Fruit fly (Drosophila melanogaster) whole organism, embryonic: ENCODE data around the gene Spn28B.
A peak's percentile ranks its signal among the peaks of the same experiment; 100 is the strongest.

Source experiments
- Aef1 ChIP-seq: fragments of 200-800 bp; sonication (Bioruptor generic); IDR thresholded peaks from 3 replicates; pipeline ENCODE4 v1.3.6; 2022; ENCODE audit warnings: missing biosample characterization, missing genetic modification characterization
- Blimp-1 ChIP-seq: fragments of 200-800 bp; sonication (Bioruptor generic); optimal IDR thresholded peaks from 3 replicates; lab custom pipeline; 2018; ENCODE audit warnings: missing biosample characterization, missing genetic modification characterization, mild to moderate bottlenecking, moderate library complexity, missing genetic modification reagents
- CG10565 ChIP-seq: fragments of 200-800 bp; sonication (Bioruptor generic); optimal IDR thresholded peaks from 3 replicates; lab custom pipeline; 2016; ENCODE audit warnings: missing biosample characterization, mild to moderate bottlenecking, missing genetic modification characterization
- CG11695 ChIP-seq: fragments of 200-800 bp; sonication (Bioruptor generic); IDR thresholded peaks from 3 replicates; pipeline ENCODE4 v1.3.6; 2022; ENCODE audit warnings: missing biosample characterization, missing genetic modification characterization
- CG12155 ChIP-seq: fragments of 200-800 bp; sonication (Bioruptor generic); optimal IDR thresholded peaks from 3 replicates; lab custom pipeline; 2016; ENCODE audit warnings: missing biosample characterization, missing genetic modification characterization
- CG1233 ChIP-seq: fragments of 200-800 bp; sonication (Bioruptor generic); optimal IDR thresholded peaks from 4 replicates; lab custom pipeline; 2018; ENCODE audit warnings: missing biosample characterization, mild to moderate bottlenecking, missing genetic modification characterization
- CG14965 ChIP-seq: fragments of 200-800 bp; sonication (Bioruptor generic); optimal IDR thresholded peaks from 2 replicates; lab custom pipeline; 2016; ENCODE audit warnings: missing biosample characterization, missing genetic modification characterization, borderline replicate concordance
- CG15514 ChIP-seq: fragments of 200-800 bp; sonication (Bioruptor generic); optimal IDR thresholded peaks from 3 replicates; lab custom pipeline; 2017; ENCODE audit warnings: missing biosample characterization, missing genetic modification characterization, mild to moderate bottlenecking, moderate library complexity, missing genetic modification reagents
- CG15696 ChIP-seq: fragments of 200-800 bp; sonication (Bioruptor generic); optimal IDR thresholded peaks from 2 replicates; lab custom pipeline; 2019; ENCODE audit warnings: missing biosample characterization, mild to moderate bottlenecking, missing genetic modification characterization, moderate library complexity
- CG17328 ChIP-seq: fragments of 200-800 bp; sonication (Bioruptor generic); IDR thresholded peaks from 2 replicates; pipeline ENCODE4 v1.3.6; 2022; ENCODE audit warnings: missing biosample characterization, missing genetic modification characterization
- CG17361 ChIP-seq: fragments of 200-800 bp; sonication (Bioruptor generic); IDR thresholded peaks from 3 replicates; pipeline ENCODE4 v1.3.6; 2022; ENCODE audit warnings: missing biosample characterization, missing genetic modification characterization
- CG17802 ChIP-seq: fragments of 200-800 bp; sonication (Bioruptor generic); optimal IDR thresholded peaks from 2 replicates; lab custom pipeline; 2018; ENCODE audit warnings: missing biosample characterization, mild to moderate bottlenecking, missing genetic modification characterization, moderate library complexity
- CG18011 ChIP-seq: fragments of 200-800 bp; sonication (Bioruptor generic); optimal IDR thresholded peaks from 2 replicates; lab custom pipeline; 2017; ENCODE audit warnings: missing biosample characterization, missing genetic modification characterization, mild to moderate bottlenecking, moderate library complexity, missing genotype
- CG2712 ChIP-seq: fragments of 200-800 bp; optimal IDR thresholded peaks from 3 replicates; lab custom pipeline; 2019; ENCODE audit warnings: missing biosample characterization, mild to moderate bottlenecking, missing genetic modification characterization, moderate library complexity
- CG30403 ChIP-seq: fragments of 200-800 bp; sonication (Bioruptor generic); optimal IDR thresholded peaks from 3 replicates; lab custom pipeline; 2016; ENCODE audit warnings: missing biosample characterization, missing genetic modification characterization
- CG3065 ChIP-seq: fragments of 200-800 bp; sonication (Bioruptor generic); optimal IDR thresholded peaks from 2 replicates; lab custom pipeline; 2016; ENCODE audit warnings: missing biosample characterization, missing genetic modification characterization
- CG32532 ChIP-seq: fragments of 200-800 bp; sonication (Bioruptor generic); IDR thresholded peaks from 2 replicates; pipeline ENCODE4 v1.3.6; 2022; ENCODE audit warnings: missing biosample characterization, missing genetic modification characterization
- CG32767 ChIP-seq: fragments of 200-800 bp; sonication (Bioruptor generic); IDR thresholded peaks from 2 replicates; pipeline ENCODE4 v1.3.6; 2022; ENCODE audit warnings: missing biosample characterization, missing genetic modification characterization
- CG3726 ChIP-seq: fragments of 200-800 bp; sonication (Bioruptor generic); IDR thresholded peaks from 3 replicates; pipeline ENCODE4, ENCODE4 v1.3.6; 2022; ENCODE audit warnings: missing biosample characterization, missing genetic modification characterization
- CG4820 ChIP-seq: fragments of 200-800 bp; sonication (Bioruptor generic); optimal IDR thresholded peaks from 3 replicates; lab custom pipeline; 2016; ENCODE audit warnings: missing biosample characterization, missing genetic modification characterization
- CG6813 ChIP-seq: fragments of 200-800 bp; sonication (Bioruptor generic); optimal IDR thresholded peaks from 2 replicates; lab custom pipeline; 2017; ENCODE audit warnings: missing biosample characterization, missing genetic modification characterization, mild to moderate bottlenecking, moderate library complexity, missing genetic modification reagents
- CG8388 ChIP-seq: fragments of 200-800 bp; sonication (Bioruptor generic); optimal IDR thresholded peaks from 2 replicates; lab custom pipeline; 2019; ENCODE audit warnings: missing biosample characterization, mild to moderate bottlenecking, missing genetic modification characterization, moderate library complexity
- Camta ChIP-seq: fragments of 200-800 bp; sonication (Bioruptor generic); optimal IDR thresholded peaks from 2 replicates; lab custom pipeline; 2016; ENCODE audit warnings: missing biosample characterization, missing genetic modification characterization
- Dad ChIP-seq: fragments of 200-800 bp; sonication (Bioruptor generic); optimal IDR thresholded peaks from 3 replicates; lab custom pipeline; 2016; ENCODE audit warnings: missing biosample characterization, missing genetic modification characterization
- Ets65A ChIP-seq: fragments of 200-800 bp; sonication (Bioruptor generic); peaks from one replicate; lab custom pipeline; 2016; ENCODE audit warnings: missing biosample characterization, missing genetic modification characterization
- Gug ChIP-seq: fragments of 200-800 bp; sonication (Bioruptor generic); IDR thresholded peaks from 4 replicates; pipeline ENCODE4 v1.3.6; 2022; ENCODE audit warnings: missing biosample characterization, missing genetic modification characterization
- H15 ChIP-seq: fragments of 200-800 bp; sonication (Bioruptor generic); IDR thresholded peaks from 3 replicates; pipeline ENCODE4 v1.3.6; 2022; ENCODE audit warnings: missing biosample characterization, missing genetic modification characterization
- HLHmδ ChIP-seq: fragments of 200-800 bp; sonication (Bioruptor generic); optimal IDR thresholded peaks from 2 replicates; lab custom pipeline; 2018; ENCODE audit warnings: missing biosample characterization, mild to moderate bottlenecking, missing genetic modification characterization, moderate library complexity
- Hmr ChIP-seq: fragments of 200-800 bp; sonication (Bioruptor generic); optimal IDR thresholded peaks from 3 replicates; lab custom pipeline; 2017; ENCODE audit warnings: mild to moderate bottlenecking, missing biosample characterization, missing genetic modification reagents, missing genetic modification characterization
- Mes4 ChIP-seq: fragments of 200-800 bp; sonication (Bioruptor generic); optimal IDR thresholded peaks from 2 replicates; lab custom pipeline; 2016; ENCODE audit warnings: missing biosample characterization, missing genetic modification characterization
- Sin3A ChIP-seq: fragments of >200 bp; optimal IDR thresholded peaks from 2 replicates; lab custom pipeline; 2018
- Sox100B ChIP-seq: fragments of 200-800 bp; sonication (Bioruptor generic); optimal IDR thresholded peaks from 3 replicates; lab custom pipeline; 2018; ENCODE audit warnings: missing biosample characterization, mild to moderate bottlenecking, missing genetic modification characterization
- Tbp ChIP-seq: fragments of >200 bp; optimal IDR thresholded peaks from 2 replicates; lab custom pipeline; 2018; ENCODE audit warnings: missing biosample characterization, missing genetic modification characterization
- amos ChIP-seq: fragments of 200-800 bp; sonication (Bioruptor generic); IDR thresholded peaks from 2 replicates; pipeline ENCODE4 v1.3.6; 2022; ENCODE audit warnings: missing biosample characterization, missing genetic modification characterization; ENCODE audit not compliant: partially characterized antibody
- dati ChIP-seq: fragments of 200-800 bp; sonication (Bioruptor generic); IDR thresholded peaks from 2 replicates; pipeline ENCODE4 v1.3.6; 2022; ENCODE audit warnings: missing biosample characterization, missing genetic modification characterization
- disco-r ChIP-seq: fragments of 200-800 bp; sonication (Bioruptor generic); optimal IDR thresholded peaks from 2 replicates; lab custom pipeline; 2016; ENCODE audit warnings: missing biosample characterization, missing genetic modification characterization
- fd64A ChIP-seq: fragments of 200-800 bp; sonication (Bioruptor generic); optimal IDR thresholded peaks from 3 replicates; lab custom pipeline; 2018; ENCODE audit warnings: missing biosample characterization, mild to moderate bottlenecking, missing genetic modification characterization
- fu2 ChIP-seq: fragments of 200-800 bp; sonication (Bioruptor generic); optimal IDR thresholded peaks from 2 replicates; lab custom pipeline; 2016; ENCODE audit warnings: missing biosample characterization, missing genetic modification characterization
- gsb-n ChIP-seq: fragments of 200-800 bp; sonication (Bioruptor generic); optimal IDR thresholded peaks from 3 replicates; lab custom pipeline; 2018; ENCODE audit warnings: missing biosample characterization, mild to moderate bottlenecking, missing genetic modification characterization
- kay ChIP-seq: fragments of 200-800 bp; sonication (Bioruptor generic); optimal IDR thresholded peaks from 2 replicates; lab custom pipeline; 2016; ENCODE audit warnings: missing biosample characterization, missing genetic modification characterization
- lab ChIP-seq: fragments of 200-800 bp; sonication (Bioruptor generic); optimal IDR thresholded peaks from 3 replicates; lab custom pipeline; 2017; ENCODE audit warnings: missing biosample characterization, missing genetic modification characterization, mild to moderate bottlenecking, moderate library complexity, missing genetic modification reagents
- maf-S ChIP-seq: fragments of 200-800 bp; sonication (Bioruptor generic); optimal IDR thresholded peaks from 2 replicates; lab custom pipeline; 2016; ENCODE audit warnings: missing biosample characterization, missing genetic modification characterization
- nom ChIP-seq: fragments of 200-800 bp; sonication (Bioruptor generic); optimal IDR thresholded peaks from 2 replicates; lab custom pipeline; 2017; ENCODE audit warnings: missing biosample characterization, missing genetic modification characterization, mild to moderate bottlenecking, moderate library complexity, missing genetic modification reagents
- sc ChIP-seq, 3 experiments: fragments of >200 bp in 2 of 3; fragments of 200-800 bp in 1 of 3; sonication (Bioruptor generic) in 1 of 3; optimal IDR thresholded peaks; 2 replicates in 2 of 3; 3 replicates in 1 of 3; lab custom pipeline; 2017; ENCODE audit warnings: mild to moderate bottlenecking in 1 of 3, missing biosample characterization in 1 of 3, missing genetic modification characterization in 1 of 3, missing genetic modification reagents in 1 of 3
- sr ChIP-seq: fragments of 200-800 bp; sonication (Bioruptor generic); IDR thresholded peaks from 3 replicates; pipeline ENCODE4 v1.3.6; 2022; ENCODE audit warnings: missing biosample characterization, missing genetic modification characterization
- stc ChIP-seq: fragments of 200-800 bp; sonication (Bioruptor generic); IDR thresholded peaks from 2 replicates; pipeline ENCODE4 v1.3.6; 2022; ENCODE audit warnings: missing biosample characterization, missing genetic modification characterization
- tap ChIP-seq: fragments of 200-800 bp; optimal IDR thresholded peaks from 3 replicates; lab custom pipeline; 2019; ENCODE audit warnings: missing biosample characterization, mild to moderate bottlenecking, missing genetic modification characterization, moderate library complexity
- trh ChIP-seq: fragments of 200-800 bp; sonication (Bioruptor generic); optimal IDR thresholded peaks from 2 replicates; lab custom pipeline; 2016; ENCODE audit warnings: missing biosample characterization, missing genetic modification characterization
- wdn ChIP-seq: fragments of 200-800 bp; sonication (Bioruptor generic); IDR thresholded peaks from 2 replicates; pipeline ENCODE4 v1.3.6; 2022; ENCODE audit warnings: missing biosample characterization, missing genetic modification characterization
- wek ChIP-seq: fragments of 200-800 bp; sonication (Bioruptor generic); optimal IDR thresholded peaks from 3 replicates; lab custom pipeline; 2018; ENCODE audit warnings: missing biosample characterization, mild to moderate bottlenecking, missing genetic modification characterization, moderate library complexity
- wor ChIP-seq: fragments of 200-800 bp; sonication (Bioruptor generic); IDR thresholded peaks from 2 replicates; pipeline ENCODE4 v1.3.6; 2022; ENCODE audit warnings: missing biosample characterization, missing genetic modification characterization

Spn28B gene

DNA sequence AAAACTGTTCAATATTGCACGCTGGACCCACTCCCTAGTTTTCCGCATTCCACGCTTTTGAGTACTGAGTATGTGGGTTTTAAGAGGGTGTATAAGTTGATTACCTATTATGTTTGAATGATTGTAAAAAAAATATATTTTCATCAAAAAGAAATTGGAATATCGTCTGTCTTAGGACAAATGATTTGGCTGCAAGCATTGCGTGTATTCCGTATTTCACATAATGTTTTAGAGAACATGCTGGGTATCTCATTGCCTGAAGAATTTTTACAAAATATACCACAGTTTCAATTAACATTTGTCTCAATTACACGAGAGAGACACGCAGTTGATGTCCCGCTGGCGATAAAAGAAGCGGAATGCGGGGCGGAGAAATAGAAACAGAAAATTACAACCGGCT lies 51.1 kb downstream of the Spn28B start (continued):
- TF ChIP-seq CG17802 (tag; lab: Kevin White, UChicago) (no peak), trh (GFP tag; lab: Kevin White, UChicago) (peak; percentile 11), amos (no peak), CG6813 (GFP tag; lab: Kevin White, UChicago) (peak; percentile 8), wek (GFP tag; lab: Kevin White, UChicago) (no peak), CG3726 (no peak), Gug (GFP tag; lab: Robert Waterston, UW) (0 out of 4 replicates have a peak, but pooled peaks have one; percentile 25), CG32532 (GFP tag; lab: Robert Waterston, UW) (no peak), dati (no peak), fd64A (GFP tag; lab: Kevin White, UChicago) (no peak), nom (GFP tag; lab: Kevin White, UChicago) (no peak), kay (GFP tag; lab: Kevin White, UChicago) (no peak), Aef1 (GFP tag; lab: Robert Waterston, UW) (no peak), CG17328 (peak; percentile 65), CG3065 (GFP tag; lab: Kevin White, UChicago) (no peak), Sin3A (lab: Kevin White, UChicago) (no peak), CG12155 (GFP tag; lab: Kevin White, UChicago) (peak; percentile 1), CG10565 (GFP tag; lab: Kevin White, UChicago) (no peak), CG11695 (GFP tag; lab: Robert Waterston, UW) (peak; percentile 48; the same call in 2 of the 3 replicates), CG18011 (GFP tag; lab: Kevin White, UChicago) (no peak), wor (no peak), Tbp (GFP tag; lab: Kevin White, UChicago) (no peak), CG32767 (GFP tag; lab: Robert Waterston, UW) (no peak), H15 (GFP tag; lab: Robert Waterston, UW) (no peak), stc (GFP tag; lab: Robert Waterston, UW) (peak; percentile 38; the same call in 1 of the 2 replicates), fu2 (GFP tag; lab: Kevin White, UChicago) (no peak), Ets65A (GFP tag; lab: Kevin White, UChicago) (peak; percentile 94), Mes4 (GFP tag; lab: Kevin White, UChicago) (peak; percentile 50), lab (GFP tag; lab: Kevin White, UChicago) (peak; percentile 52), tap (peak; percentile 34), Sox100B (GFP tag; lab: Kevin White, UChicago) (no peak), HLHmδ (GFP tag; lab: Kevin White, UChicago) (no peak), CG2712 (tag; lab: Kevin White, UChicago) (peak; percentile 80), Blimp-1 (GFP tag; lab: Kevin White, UChicago) (peak; percentile 44), Camta (GFP tag; lab: Kevin White, UChicago) (peak; percentile 55), gsb-n (peak; percentile 34), wdn (GFP tag; lab: Robert Waterston, UW) (no peak), CG17361 (GFP tag; lab: Robert Waterston, UW) (0 out of 3 replicates have a peak, but pooled peaks have one; percentile 57), disco-r (GFP tag; lab: Kevin White, UChicago) (no peak), CG1233 (GFP tag; lab: Kevin White, UChicago) (no peak), Hmr (peak; percentile 1), Dad (GFP tag; lab: Kevin White, UChicago) (peak; percentile 2), maf-S (GFP tag; lab: Kevin White, UChicago) (no peak), CG4820 (GFP tag; lab: Kevin White, UChicago) (peak; percentile 27), CG15696 (peak; percentile 67), CG30403 (GFP tag; lab: Kevin White, UChicago) (peak; percentile 46), sr (no peak), CG14965 (GFP tag; lab: Kevin White, UChicago) (no peak), sc (optimal IDR thresholded peaks at IDR 0.05; lab: Kevin White, UChicago) (no peak), sc (GFP tag; optimal IDR thresholded peaks at IDR 0.05; lab: Kevin White, UChicago) (peak; percentile 38), CG15514 (GFP tag; lab: Kevin White, UChicago) (no peak), CG8388 (GFP tag; lab: Kevin White, UChicago) (peak; percentile 57)
